Worm (Caenorhabditis elegans) whole organism, L2 larva: ENCODE data around the gene lam-1.
A peak's percentile ranks its signal among the peaks of the same experiment; 100 is the strongest.
"Not testable (repeated sequence)": the region's sequence is repeated elsewhere in the genome, so short reads cannot be mapped to it uniquely, and the experiment has no call there.

Experiments
- C34F6.9 ChIP-seq: fragments of 150-350 bp; optimal IDR thresholded peaks from 2 replicates; lab custom pipeline; 2014; ENCODE audit warnings: missing biosample characterization, missing genetic modification characterization
- F13H6.1 ChIP-seq: sonication (generic microtip); optimal IDR thresholded peaks from 2 replicates; lab custom pipeline; 2016; ENCODE audit warnings: missing genetic modification characterization, missing compliant biosample characterization
- R02D3.7 ChIP-seq: fragments of 150-350 bp; optimal IDR thresholded peaks from 2 replicates; lab custom pipeline; 2014; ENCODE audit warnings: missing biosample characterization, missing genetic modification characterization
- Y55F3AM.14 ChIP-seq: fragments of 200-800 bp; sonication (Bioruptor generic); optimal IDR thresholded peaks from 2 replicates; lab custom pipeline; 2018; ENCODE audit warnings: mild to moderate bottlenecking, missing genetic modification characterization, missing compliant biosample characterization
- ama-1 ChIP-seq: fragments of 150-350 bp; optimal IDR thresholded peaks from 2 replicates; lab custom pipeline; 2018; ENCODE audit warnings: inconsistent platforms
- blmp-1 ChIP-seq: sonication (generic microtip); optimal IDR thresholded peaks from 2 replicates; lab custom pipeline; 2017; ENCODE audit warnings: missing genetic modification characterization, mild to moderate bottlenecking, missing compliant biosample characterization, antibody characterized with exemption, moderate library complexity; ENCODE audit not compliant: insufficient read depth
- ceh-82 ChIP-seq: fragments of 150-350 bp; optimal IDR thresholded peaks from 2 replicates; lab custom pipeline; 2014; ENCODE audit warnings: missing biosample characterization, missing genetic modification characterization
- crh-2 ChIP-seq: sonication (generic microtip); optimal IDR thresholded peaks from 2 replicates; lab custom pipeline; 2017; ENCODE audit warnings: missing biosample characterization, missing genetic modification characterization
- dmd-4 ChIP-seq: sonication (generic microtip); optimal IDR thresholded peaks from 2 replicates; lab custom pipeline; 2017; ENCODE audit warnings: missing biosample characterization, missing genetic modification characterization
- egl-27 ChIP-seq: sonication (generic microtip); optimal IDR thresholded peaks from 3 replicates; lab custom pipeline; 2017; ENCODE audit warnings: missing biosample characterization, missing genetic modification reagents, missing genetic modification characterization
- elt-1 ChIP-seq: fragments of 150-350 bp; optimal IDR thresholded peaks from 2 replicates; lab custom pipeline; 2014; ENCODE audit warnings: missing biosample characterization, missing genetic modification characterization
- elt-3 ChIP-seq: sonication (generic microtip); optimal IDR thresholded peaks from 2 replicates; lab custom pipeline; 2017; ENCODE audit warnings: missing biosample characterization, missing genetic modification characterization
- fos-1 ChIP-seq: fragments of 150-350 bp; optimal IDR thresholded peaks from 2 replicates; lab custom pipeline; 2014; ENCODE audit warnings: missing biosample characterization, missing genetic modification characterization
- gmeb-1 ChIP-seq: fragments of 150-350 bp; optimal IDR thresholded peaks from 2 replicates; lab custom pipeline; 2014; ENCODE audit warnings: missing biosample characterization, missing genetic modification characterization
- lin-13 ChIP-seq: fragments of 150-350 bp; optimal IDR thresholded peaks from 2 replicates; lab custom pipeline; 2014; ENCODE audit warnings: missing biosample characterization, missing genetic modification reagents, missing genetic modification characterization
- lin-39 ChIP-seq: fragments of 150-350 bp; optimal IDR thresholded peaks from 2 replicates; lab custom pipeline; 2014; ENCODE audit warnings: missing biosample characterization, missing genetic modification reagents, missing genetic modification characterization
- lsy-2 ChIP-seq, 2 experiments: fragments of 150-350 bp in 1 of 2; sonication (generic microtip) in 1 of 2; optimal IDR thresholded peaks; 2 replicates each; lab custom pipeline; 2014 to 2017; ENCODE audit warnings: missing biosample characterization in 2 of 2, missing genetic modification characterization in 2 of 2
- mab-5 ChIP-seq: fragments of 150-350 bp; optimal IDR thresholded peaks from 2 replicates; lab custom pipeline; 2014; ENCODE audit warnings: missing biosample characterization, missing genetic modification characterization
- mbf-1 ChIP-seq: sonication (generic microtip); optimal IDR thresholded peaks from 2 replicates; lab custom pipeline; 2017; ENCODE audit warnings: missing biosample characterization, missing genetic modification characterization
- mdl-1 ChIP-seq, 2 experiments: fragments of 150-350 bp in 1 of 2; sonication (generic microtip) in 1 of 2; optimal IDR thresholded peaks; 2 replicates each; lab custom pipeline; 2017; ENCODE audit warnings: missing biosample characterization in 2 of 2, missing genetic modification characterization in 2 of 2
- nhr-10 ChIP-seq: sonication (generic microtip); optimal IDR thresholded peaks from 2 replicates; lab custom pipeline; 2017; ENCODE audit warnings: missing biosample characterization, missing genetic modification characterization
- nhr-11 ChIP-seq: fragments of 150-350 bp; optimal IDR thresholded peaks from 2 replicates; lab custom pipeline; 2014; ENCODE audit warnings: missing biosample characterization, missing genetic modification characterization
- nhr-129 ChIP-seq: fragments of 150-350 bp; optimal IDR thresholded peaks from 2 replicates; lab custom pipeline; 2014; ENCODE audit warnings: missing biosample characterization, missing genetic modification characterization
- nhr-21 ChIP-seq: fragments of 150-350 bp; optimal IDR thresholded peaks from 2 replicates; lab custom pipeline; 2014; ENCODE audit warnings: missing biosample characterization, missing genetic modification characterization
- nhr-23 ChIP-seq: fragments of 150-350 bp; optimal IDR thresholded peaks from 2 replicates; lab custom pipeline; 2014; ENCODE audit warnings: missing biosample characterization, missing genetic modification reagents, missing genetic modification characterization
- nhr-25 ChIP-seq: fragments of 150-350 bp; sonication (generic microtip); optimal IDR thresholded peaks from 3 replicates; lab custom pipeline; 2014; ENCODE audit warnings: missing biosample characterization, missing genetic modification characterization
- peb-1 ChIP-seq: fragments of 150-350 bp; optimal IDR thresholded peaks from 2 replicates; lab custom pipeline; 2014; ENCODE audit warnings: missing biosample characterization, missing genetic modification characterization
- sem-4 ChIP-seq: fragments of 150-350 bp; optimal IDR thresholded peaks from 2 replicates; lab custom pipeline; 2014; ENCODE audit warnings: missing biosample characterization, missing genetic modification reagents, missing genetic modification characterization
- sma-3 ChIP-seq: sonication (generic microtip); optimal IDR thresholded peaks from 2 replicates; lab custom pipeline; 2016; ENCODE audit warnings: missing genetic modification reagents, missing genetic modification characterization, missing compliant biosample characterization
- sma-9 ChIP-seq, 2 experiments: fragments of 150-350 bp in 1 of 2; sonication (generic microtip) in 1 of 2; optimal IDR thresholded peaks; 2 replicates each; lab custom pipeline; 2014 to 2016; ENCODE audit warnings: missing genetic modification characterization in 2 of 2, mild to moderate bottlenecking in 1 of 2, missing biosample characterization in 1 of 2, missing compliant biosample characterization in 1 of 2, missing genetic modification reagents in 1 of 2, moderate library complexity in 1 of 2
- snpc-4 ChIP-seq: fragments of 150-350 bp; optimal IDR thresholded peaks from 2 replicates; lab custom pipeline; 2014; ENCODE audit warnings: missing biosample characterization, missing genetic modification characterization
- unc-39 ChIP-seq: fragments of 150-350 bp; optimal IDR thresholded peaks from 2 replicates; lab custom pipeline; 2014; ENCODE audit warnings: missing biosample characterization, missing genetic modification characterization
- unc-55 ChIP-seq: fragments of 150-350 bp; sonication (generic microtip); optimal IDR thresholded peaks from 3 replicates; lab custom pipeline; 2014; ENCODE audit warnings: missing biosample characterization, missing genetic modification reagents, missing genetic modification characterization
- unc-62 ChIP-seq: fragments of 150-350 bp; optimal IDR thresholded peaks from 2 replicates; lab custom pipeline; 2014; ENCODE audit warnings: missing biosample characterization, missing genetic modification reagents, missing genetic modification characterization
- zag-1 ChIP-seq: fragments of 150-350 bp; optimal IDR thresholded peaks from 2 replicates; lab custom pipeline; 2014; ENCODE audit warnings: missing biosample characterization, missing genetic modification characterization
- ztf-1 ChIP-seq: fragments of 200-800 bp; sonication (Bioruptor generic); conservative IDR thresholded peaks from 2 replicates; pipeline ENCODE4 v1.3.6; 2022; ENCODE audit warnings: missing genetic modification characterization, missing compliant biosample characterization
- ztf-11 ChIP-seq: sonication (generic microtip); optimal IDR thresholded peaks from 2 replicates; lab custom pipeline; 2017; ENCODE audit warnings: missing biosample characterization, missing genetic modification characterization
- ztf-4 ChIP-seq: fragments of 150-350 bp; optimal IDR thresholded peaks from 2 replicates; lab custom pipeline; 2014; ENCODE audit warnings: missing biosample characterization, missing genetic modification characterization

lam-1 gene

DNA sequence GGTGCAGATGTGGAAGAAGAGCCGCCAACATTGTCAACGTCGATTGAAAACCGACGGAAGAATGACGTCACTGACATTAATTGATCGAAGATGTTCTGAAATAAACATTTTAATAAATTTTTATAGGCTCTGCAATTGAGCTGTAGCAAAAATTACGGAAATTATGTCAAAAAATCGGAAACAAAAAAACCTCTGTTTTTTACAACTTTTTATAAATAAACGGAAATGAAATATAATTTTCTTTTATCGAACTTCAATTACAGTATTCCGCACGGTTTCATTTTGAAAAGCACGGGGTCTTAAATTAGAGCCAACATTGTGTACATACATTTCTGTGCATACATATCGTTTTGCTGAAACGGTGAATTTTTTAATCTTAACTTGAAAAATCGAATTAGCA lies 20.7 kb upstream of the lam-1 start, which contains the start of gene soc-2:
soc-2 (minus strand) TSS at position 101 of the 400 bp plus-strand sequence.
- TF ChIP-seq unc-55 (no peak), snpc-4 (no peak), elt-1 (tag; lab: Kevin White, UChicago) (no peak), ztf-4 (tag; lab: Kevin White, UChicago) (no peak), ama-1 (no peak), Y55F3AM.14 (no peak), lin-39 (tag; lab: Kevin White, UChicago) (no peak), ztf-1 (GFP tag; lab: Robert Waterston, UW) (no peak), nhr-25 (tag; lab: Kevin White, UChicago) (no peak), mab-5 (tag; lab: Kevin White, UChicago) (no peak), nhr-21 (tag; lab: Kevin White, UChicago) (no peak), F13H6.1 (tag; lab: Kevin White, UChicago) (no peak), lsy-2 (tag; optimal IDR thresholded peaks at IDR 0.05; lab: Kevin White, UChicago) (no peak), fos-1 (tag; lab: Kevin White, UChicago) (no peak), unc-62 (GFP tag; lab: Kevin White, UChicago) (no peak), dmd-4 (tag; lab: Kevin White, UChicago) (no peak), elt-3 (tag; lab: Kevin White, UChicago) (no peak)

DNA sequence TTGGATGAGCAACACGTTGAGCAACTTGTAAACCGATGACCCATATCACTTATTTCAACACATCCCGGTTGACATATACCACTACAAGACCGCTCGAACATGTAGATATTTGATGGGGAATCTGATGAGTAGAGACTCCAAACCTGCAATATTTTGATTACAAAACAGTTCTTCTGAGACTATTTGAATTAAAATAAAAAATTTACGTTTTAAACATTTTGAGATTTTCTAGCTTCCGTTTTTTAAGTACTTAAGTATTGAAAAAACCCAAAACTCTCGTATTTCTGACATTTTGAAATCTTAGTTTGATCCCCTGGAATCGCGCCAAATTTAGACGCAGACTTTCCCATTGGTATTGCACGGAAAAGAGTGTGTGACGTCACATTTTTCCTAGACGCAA lies 15.9 kb upstream of the lam-1 start, which contains the start of gene C24D10.49:
C24D10.49 (minus strand) TSS at position 101 of the 400 bp plus-strand sequence.
- TF ChIP-seq F13H6.1 (tag; lab: Kevin White, UChicago) = no peak
- no peak for TF ChIP-seq mab-5 (tag; lab: Kevin White, UChicago)
- TF ChIP-seq crh-2 = no peak
- TF ChIP-seq egl-27 (tag; lab: Kevin White, UChicago) = no peak

- TF ChIP-seq lin-13 (GFP tag; lab: Kevin White, UChicago) (peak; percentile 36), unc-55 (peak; percentile 78), lsy-2 (tag; optimal IDR thresholded peaks at IDR 0.05; lab: Kevin White, UChicago) (peak; percentile 26 to 80), C34F6.9 (tag; lab: Kevin White, UChicago) (peak; percentile 75), crh-2 (peak; percentile 30), dmd-4 (tag; lab: Kevin White, UChicago) (no peak), sma-9 (GFP tag; optimal IDR thresholded peaks at IDR 0.05; lab: Kevin White, UChicago) (peak; percentile 21), sma-9 (tag; optimal IDR thresholded peaks at IDR 0.05; lab: Kevin White, UChicago) (no peak), nhr-25 (tag; lab: Kevin White, UChicago) (no peak), gmeb-1 (peak; percentile 72), sma-3 (peak; percentile 34), blmp-1 (no peak)
These were observed 13.0 kb upstream of the lam-1 start, which contains the start of the genes C24D10.6 and C24D10.4 for ce11 chrIV:5160171-5160570. Gene C24D10.6, minus strand, starts transcription at chrIV:5160248. Gene C24D10.4, plus strand, starts transcription at chrIV:5160522.

- not testable (repeated sequence) for TF ChIP-seq nhr-129; ztf-11; ceh-82 (tag; lab: Kevin White, UChicago)
These were observed 10.2 kb upstream of the lam-1 start, which contains the start of the genes nspd-3 and C24D10.2 for ce11 chrIV:5162941-5163340. Gene nspd-3, minus strand, starts transcription at chrIV:5163041. Gene C24D10.2, plus strand, starts transcription at chrIV:5163339.

DNA sequence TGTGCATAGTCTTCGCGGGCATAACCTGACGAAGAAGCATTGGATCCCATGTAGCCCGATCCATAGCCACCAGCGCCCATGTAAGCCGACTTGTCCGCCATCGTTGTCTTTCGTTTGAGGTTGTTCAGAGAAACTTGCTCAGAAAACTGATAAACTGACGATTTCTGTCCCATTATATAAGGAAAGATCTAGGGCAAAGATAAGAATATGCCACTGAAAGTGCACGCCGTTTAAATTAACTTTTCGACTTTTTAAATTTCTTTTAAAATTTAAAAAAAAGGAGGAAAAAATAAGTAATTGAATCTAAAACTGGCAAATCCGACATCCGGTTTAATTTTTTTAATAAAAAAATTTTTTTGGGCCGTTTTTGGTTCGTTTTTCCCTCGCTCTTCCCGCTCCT lies 7.5 kb upstream of the lam-1 start, which contains the start of gene nspd-6:
nspd-6 (minus strand) TSS at position 101 of the 400 bp plus-strand sequence.
- TF ChIP-seq unc-62 (GFP tag; lab: Kevin White, UChicago); unc-39 (tag; lab: Kevin White, UChicago); lin-13 (GFP tag; lab: Kevin White, UChicago): not testable (repeated sequence)

- TF ChIP-seq nhr-21 (tag; lab: Kevin White, UChicago) = no peak
- TF ChIP-seq lin-13 (GFP tag; lab: Kevin White, UChicago) = no peak
- TF ChIP-seq nhr-10 (tag; lab: Kevin White, UChicago) = no peak
- TF ChIP-seq zag-1 (tag; lab: Kevin White, UChicago) = no peak
- TF ChIP-seq F13H6.1 (tag; lab: Kevin White, UChicago) = no peak
- TF ChIP-seq C34F6.9 (tag; lab: Kevin White, UChicago) = no peak
- TF ChIP-seq snpc-4 = no peak
- TF ChIP-seq peb-1 = no peak
- no peak for TF ChIP-seq elt-1 (tag; lab: Kevin White, UChicago)
- TF ChIP-seq sem-4 (tag; lab: Kevin White, UChicago) = no peak
- TF ChIP-seq nhr-11 (tag; lab: Kevin White, UChicago) = no peak
- TF ChIP-seq mdl-1 (tag; optimal IDR thresholded peaks at IDR 0.05; lab: Kevin White, UChicago) = no peak
- TF ChIP-seq R02D3.7 (tag; lab: Kevin White, UChicago) = no peak
- no peak for TF ChIP-seq ztf-1 (GFP tag; lab: Robert Waterston, UW)
- no peak for TF ChIP-seq crh-2
- TF ChIP-seq nhr-23 (tag; lab: Kevin White, UChicago) = no peak
- no peak for TF ChIP-seq mbf-1 (tag; lab: Kevin White, UChicago)
- TF ChIP-seq unc-62 (GFP tag; lab: Kevin White, UChicago) = no peak
- TF ChIP-seq Y55F3AM.14 = no peak
- TF ChIP-seq nhr-25 (tag; lab: Kevin White, UChicago) = no peak
These were observed 7.1 kb upstream of the lam-1 start, which contains the start of gene ptp-5.1 for ce11 chrIV:5166030-5166429. Gene ptp-5.1, plus strand, starts transcription at chrIV:5166330.
